Worm (Caenorhabditis elegans) whole organism, L1 larva: Measurements from ENCODE around the gene flp-2.

ENCODE experiments used
- C04F5.9 ChIP-seq: sonication (generic microtip); optimal IDR thresholded peaks from 2 replicates; lab custom pipeline; 2016; ENCODE audit warnings: missing genetic modification characterization, missing compliant biosample characterization
- C16A3.4 ChIP-seq: fragments of 150-350 bp; optimal IDR thresholded peaks from 2 replicates; lab custom pipeline; 2014; ENCODE audit warnings: missing biosample characterization, missing genetic modification characterization
- C34B4.2 ChIP-seq: sonication (generic microtip); optimal IDR thresholded peaks from 2 replicates; lab custom pipeline; 2017; ENCODE audit warnings: mild to moderate bottlenecking, missing genetic modification characterization, missing compliant biosample characterization
- F16B12.6 ChIP-seq: fragments of 150-350 bp; optimal IDR thresholded peaks from 2 replicates; lab custom pipeline; 2014; ENCODE audit warnings: missing biosample characterization, missing genetic modification characterization
- blmp-1 ChIP-seq: fragments of 150-350 bp; optimal IDR thresholded peaks from 2 replicates; lab custom pipeline; 2014; ENCODE audit warnings: missing biosample characterization, missing genetic modification characterization
- ceh-63 ChIP-seq: fragments of 200-800 bp; sonication (Bioruptor generic); optimal IDR thresholded peaks from 2 replicates; lab custom pipeline; 2018; ENCODE audit warnings: mild to moderate bottlenecking, missing genetic modification characterization, missing compliant biosample characterization
- ces-1 ChIP-seq: fragments of 150-350 bp; optimal IDR thresholded peaks from 2 replicates; lab custom pipeline; 2014; ENCODE audit warnings: missing biosample characterization, missing genetic modification reagents, missing genetic modification characterization
- efl-3 ChIP-seq: fragments of 200-800 bp; sonication (Bioruptor generic); optimal IDR thresholded peaks from 2 replicates; lab custom pipeline; 2018; ENCODE audit warnings: mild to moderate bottlenecking, missing genetic modification characterization, missing compliant biosample characterization
- ets-5 ChIP-seq: fragments of 200-800 bp; sonication (Bioruptor generic); IDR thresholded peaks from 2 replicates; pipeline ENCODE4 v1.3.6; 2022; ENCODE audit warnings: missing genetic modification characterization, missing compliant biosample characterization
- grh-1 ChIP-seq: fragments of 200-800 bp; sonication (Bioruptor generic); IDR thresholded peaks from 2 replicates; pipeline ENCODE4 v1.3.6; 2022; ENCODE audit warnings: missing genetic modification reagents, missing genetic modification characterization, missing compliant biosample characterization
- irx-1 ChIP-seq: sonication (generic microtip); optimal IDR thresholded peaks from 2 replicates; lab custom pipeline; 2016; ENCODE audit warnings: missing genetic modification characterization, missing compliant biosample characterization
- lin-15B ChIP-seq: fragments of 150-350 bp; sonication (generic microtip); optimal IDR thresholded peaks from 3 replicates; lab custom pipeline; 2014; ENCODE audit warnings: missing biosample characterization, missing genetic modification characterization
- lin-39 ChIP-seq: fragments of 150-350 bp; optimal IDR thresholded peaks from 2 replicates; lab custom pipeline; 2014; ENCODE audit warnings: missing biosample characterization, missing genetic modification reagents, missing genetic modification characterization
- lsy-2 ChIP-seq, 2 experiments: fragments of 150-350 bp; optimal IDR thresholded peaks; 2 replicates each; lab custom pipeline; 2014; ENCODE audit warnings: missing biosample characterization in 2 of 2, missing genetic modification characterization in 2 of 2
- mdl-1 ChIP-seq, 2 experiments: fragments of 150-350 bp; optimal IDR thresholded peaks; 2 replicates each; lab custom pipeline; 2014 to 2017; ENCODE audit warnings: missing biosample characterization in 2 of 2, missing genetic modification characterization in 2 of 2, inconsistent platforms in 1 of 2
- nhr-28 ChIP-seq: fragments of 150-350 bp; optimal IDR thresholded peaks from 2 replicates; lab custom pipeline; 2014; ENCODE audit warnings: missing biosample characterization, missing genetic modification characterization
- nhr-47 ChIP-seq: sonication (generic microtip); optimal IDR thresholded peaks from 2 replicates; lab custom pipeline; 2016; ENCODE audit warnings: mild to moderate bottlenecking, missing genetic modification characterization, moderate library complexity, missing compliant biosample characterization
- nhr-77 ChIP-seq: fragments of 150-350 bp; optimal IDR thresholded peaks from 2 replicates; lab custom pipeline; 2014; ENCODE audit warnings: missing biosample characterization, missing genetic modification characterization
- nhr-85 ChIP-seq: sonication (generic microtip); peaks from one replicate; lab custom pipeline; 2016; ENCODE audit warnings: missing genetic modification characterization, inconsistent platforms, missing compliant biosample characterization
- pag-3 ChIP-seq: sonication (generic microtip); optimal IDR thresholded peaks from 2 replicates; lab custom pipeline; 2017; ENCODE audit warnings: missing genetic modification characterization, mild to moderate bottlenecking, missing compliant biosample characterization, antibody characterized with exemption, borderline replicate concordance; ENCODE audit not compliant: insufficient read depth
- pax-3 ChIP-seq: fragments of 200-800 bp; sonication (Bioruptor generic); optimal IDR thresholded peaks from 2 replicates; lab custom pipeline; 2018; ENCODE audit warnings: mild to moderate bottlenecking, missing genetic modification characterization, moderate library complexity, missing compliant biosample characterization
- pqm-1 ChIP-seq: sonication (generic microtip); optimal IDR thresholded peaks from 3 replicates; lab custom pipeline; 2017; ENCODE audit warnings: missing biosample characterization, missing genetic modification characterization
- skn-1 ChIP-seq: fragments of 150-350 bp; optimal IDR thresholded peaks from 2 replicates; lab custom pipeline; 2014; ENCODE audit warnings: missing biosample characterization, missing genetic modification characterization
- snu-23 ChIP-seq: sonication (generic microtip); optimal IDR thresholded peaks from 2 replicates; lab custom pipeline; 2016; ENCODE audit warnings: missing genetic modification characterization, missing compliant biosample characterization
- swsn-7 ChIP-seq: sonication (generic microtip); optimal IDR thresholded peaks from 2 replicates; lab custom pipeline; 2016; ENCODE audit warnings: missing genetic modification characterization, missing compliant biosample characterization
- tbx-2 ChIP-seq: sonication (generic microtip); optimal IDR thresholded peaks from 2 replicates; lab custom pipeline; 2016; ENCODE audit warnings: missing genetic modification characterization, missing compliant biosample characterization
- unc-130 ChIP-seq: fragments of 150-350 bp; optimal IDR thresholded peaks from 2 replicates; lab custom pipeline; 2017; ENCODE audit warnings: missing biosample characterization, missing genetic modification characterization, inconsistent platforms
- unc-30 ChIP-seq: sonication (generic microtip); optimal IDR thresholded peaks from 2 replicates; lab custom pipeline; 2017; ENCODE audit warnings: missing biosample characterization, missing genetic modification characterization
- unc-62 ChIP-seq: fragments of 150-350 bp; optimal IDR thresholded peaks from 2 replicates; lab custom pipeline; 2014; ENCODE audit warnings: missing biosample characterization, missing genetic modification reagents, missing genetic modification characterization
- unc-86 ChIP-seq: sonication (generic microtip); optimal IDR thresholded peaks from 2 replicates; lab custom pipeline; 2016; ENCODE audit warnings: missing genetic modification characterization, missing compliant biosample characterization
- vab-15 ChIP-seq: sonication (generic microtip); optimal IDR thresholded peaks from 2 replicates; lab custom pipeline; 2017; ENCODE audit warnings: missing genotype, mild to moderate bottlenecking, missing genetic modification characterization, missing compliant biosample characterization
- ztf-4 ChIP-seq: fragments of 150-350 bp; optimal IDR thresholded peaks from 2 replicates; lab custom pipeline; 2014; ENCODE audit warnings: missing biosample characterization, missing genetic modification characterization

Gene flp-2

DNA sequence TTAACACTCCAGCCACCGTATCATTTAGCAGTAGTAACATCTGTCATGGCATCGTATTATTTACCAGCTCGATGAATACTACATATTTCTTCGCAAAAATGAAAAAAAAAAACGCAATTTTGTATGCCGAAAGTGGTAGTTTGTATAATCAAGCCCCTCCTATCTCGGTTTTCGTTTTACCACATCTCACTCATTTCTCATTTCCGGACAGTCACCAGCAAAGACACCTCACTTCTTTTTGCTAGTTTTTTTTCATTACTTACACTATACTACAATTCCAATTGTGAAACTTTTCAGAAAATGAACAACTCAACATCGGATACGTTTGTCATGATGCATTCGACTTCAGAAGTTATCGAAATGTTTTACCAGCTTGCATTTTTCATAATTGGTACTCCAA is 45.9 kb downstream of the flp-2 start, which contains the start of gene gnrr-3:
TSS of gene gnrr-3 (plus strand) at position 301 of the 400 bp plus-strand sequence.
- TF ChIP-seq ceh-63 (no peak), unc-86 (no peak), F16B12.6 (no peak), blmp-1 (tag; lab: Kevin White, UChicago) (no peak), pax-3 (tag; lab: Kevin White, UChicago) (no peak), tbx-2 (tag; lab: Kevin White, UChicago) (no peak), nhr-47 (tag; lab: Kevin White, UChicago) (no peak), vab-15 (tag; lab: Kevin White, UChicago) (no peak), unc-62 (GFP tag; lab: Kevin White, UChicago) (no peak), C04F5.9 (tag; lab: Kevin White, UChicago) (no peak), efl-3 (no peak), swsn-7 (tag; lab: Kevin White, UChicago) (no peak), irx-1 (tag; lab: Kevin White, UChicago) (no peak), C16A3.4 (no peak), snu-23 (no peak)

DNA sequence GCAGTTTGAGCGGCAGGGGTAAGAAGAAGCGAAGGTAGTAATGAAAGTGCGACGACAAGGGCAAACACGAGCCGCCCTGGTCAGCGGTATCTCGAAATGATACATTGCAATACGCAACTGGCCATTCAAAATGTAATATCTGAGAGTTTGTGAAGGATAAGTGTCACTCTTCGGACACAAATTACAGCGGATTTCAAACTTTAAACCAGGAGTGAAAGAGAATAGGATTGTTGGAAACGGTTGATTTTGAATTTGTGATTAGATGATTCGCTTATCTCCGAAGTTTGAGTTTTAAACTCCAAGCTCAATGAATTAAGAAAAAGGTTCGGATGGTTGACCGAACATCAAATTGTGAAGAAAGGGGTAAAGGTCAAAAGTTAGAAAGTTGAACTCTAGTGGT is 47.7 kb downstream of the flp-2 start, which contains the start of gene ZC374.2:
TSS of gene ZC374.2 (minus strand) at position 101 of the 400 bp plus-strand sequence.
- no peak for TF ChIP-seq ces-1 (GFP tag; lab: Kevin White, UChicago)
- no peak for TF ChIP-seq mdl-1 (tag; optimal IDR thresholded peaks at IDR 0.05; lab: Kevin White, UChicago)
- no peak for TF ChIP-seq blmp-1 (tag; lab: Kevin White, UChicago)
- no peak for TF ChIP-seq C04F5.9 (tag; lab: Kevin White, UChicago)
- TF ChIP-seq nhr-85, result no peak
- TF ChIP-seq vab-15 (tag; lab: Kevin White, UChicago), result no peak
- no peak for TF ChIP-seq unc-30 (tag; lab: Kevin White, UChicago)
- no peak for TF ChIP-seq lsy-2 (tag; optimal IDR thresholded peaks at IDR 0.05; lab: Kevin White, UChicago)
- TF ChIP-seq C34B4.2 (tag; lab: Kevin White, UChicago), result no peak
- no peak for TF ChIP-seq F16B12.6
- no peak for TF ChIP-seq pag-3
- TF ChIP-seq nhr-47 (tag; lab: Kevin White, UChicago), result no peak
- no peak for TF ChIP-seq snu-23
- no peak for TF ChIP-seq pqm-1 (tag; lab: Kevin White, UChicago)

DNA sequence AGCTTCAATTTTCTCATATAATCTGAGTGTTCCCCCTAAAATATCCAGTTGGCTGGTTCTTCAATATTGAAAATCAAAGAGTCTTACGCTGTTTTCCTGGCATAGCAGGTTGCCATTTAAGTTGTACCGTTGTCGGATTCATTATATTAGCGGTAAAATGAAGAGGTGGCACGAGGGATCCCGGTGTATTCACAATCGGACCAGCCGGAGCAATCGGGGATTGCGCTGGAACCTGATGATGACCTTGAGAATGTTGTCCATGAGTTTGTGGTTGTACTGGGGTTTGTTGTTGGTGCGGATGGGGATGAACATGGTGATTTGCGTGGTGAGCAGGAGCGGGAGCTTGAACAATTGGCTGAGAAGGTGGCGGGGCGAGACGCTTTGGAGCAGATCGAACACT is 50.6 kb downstream of the flp-2 start:
- TF ChIP-seq skn-1 (tag; lab: Kevin White, UChicago) (no peak), lsy-2 (tag; optimal IDR thresholded peaks at IDR 0.05; lab: Kevin White, UChicago) (no peak), lin-39 (tag; lab: Kevin White, UChicago) (no peak), nhr-28 (tag; lab: Kevin White, UChicago) (no peak), ces-1 (GFP tag; lab: Kevin White, UChicago) (no peak), ets-5 (GFP tag; lab: Robert Waterston, UW) (no peak), grh-1 (GFP tag; lab: Robert Waterston, UW) (no peak), lin-15B (tag; lab: Kevin White, UChicago) (no peak), pax-3 (tag; lab: Kevin White, UChicago) (no peak), ztf-4 (no peak), nhr-77 (no peak), unc-130 (no peak), pqm-1 (tag; lab: Kevin White, UChicago) (no peak)
- TF ChIP-seq, all 84 proteins: peak for 0
